Worm (Caenorhabditis elegans) whole organism, mixed stage, embryonic: ENCODE data around the gene clik-1.
A peak's percentile ranks its signal among the peaks of the same experiment; 100 is the strongest.

Source experiments
- M03D4.4 ChIP-seq: sonication (generic microtip); optimal IDR thresholded peaks from 2 replicates; lab custom pipeline; 2017; ENCODE audit warnings: mild to moderate bottlenecking, missing genetic modification characterization, missing compliant biosample characterization
- blmp-1 ChIP-seq: fragments of 150-350 bp; optimal IDR thresholded peaks from 2 replicates; lab custom pipeline; 2014; ENCODE audit warnings: missing biosample characterization, missing genetic modification characterization
- ceh-39 ChIP-seq: fragments of 150-350 bp; optimal IDR thresholded peaks from 2 replicates; lab custom pipeline; 2014; ENCODE audit warnings: missing biosample characterization, missing genetic modification characterization
- ceh-43 ChIP-seq: fragments of 200-800 bp; sonication (Bioruptor generic); optimal IDR thresholded peaks from 2 replicates; lab custom pipeline; 2018; ENCODE audit warnings: mild to moderate bottlenecking, missing genetic modification characterization, moderate library complexity, missing compliant biosample characterization
- ceh-83 ChIP-seq: fragments of 200-800 bp; sonication (Bioruptor generic); optimal IDR thresholded peaks from 2 replicates; lab custom pipeline; 2018; ENCODE audit warnings: mild to moderate bottlenecking, missing genetic modification characterization, missing compliant biosample characterization
- ces-1 ChIP-seq: fragments of 150-350 bp; optimal IDR thresholded peaks from 2 replicates; lab custom pipeline; 2014; ENCODE audit warnings: missing biosample characterization, missing genetic modification reagents, missing genetic modification characterization
- cnd-1 ChIP-seq: fragments of 200-800 bp; sonication (Bioruptor generic); optimal IDR thresholded peaks from 2 replicates; lab custom pipeline; 2018; ENCODE audit warnings: mild to moderate bottlenecking, missing genetic modification characterization, missing compliant biosample characterization
- drap-1 ChIP-seq: fragments of 200-800 bp; sonication (Bioruptor generic); optimal IDR thresholded peaks from 3 replicates; lab custom pipeline; 2018; ENCODE audit warnings: mild to moderate bottlenecking, missing genetic modification characterization, missing compliant biosample characterization
- elt-1 ChIP-seq: sonication (generic microtip); optimal IDR thresholded peaks from 2 replicates; lab custom pipeline; 2017; ENCODE audit warnings: missing genetic modification characterization, mild to moderate bottlenecking, missing compliant biosample characterization, antibody characterized with exemption, moderate library complexity, borderline replicate concordance; ENCODE audit not compliant: insufficient read depth
- elt-3 ChIP-seq: fragments of 150-350 bp; optimal IDR thresholded peaks from 2 replicates; lab custom pipeline; 2014; ENCODE audit warnings: missing biosample characterization, missing genetic modification characterization
- flh-1 ChIP-seq: fragments of 200-800 bp; sonication (Bioruptor generic); optimal IDR thresholded peaks from 2 replicates; lab custom pipeline; 2018; ENCODE audit warnings: mild to moderate bottlenecking, missing genetic modification characterization, moderate library complexity, missing compliant biosample characterization
- ham-2 ChIP-seq: fragments of 200-800 bp; sonication (Bioruptor generic); optimal IDR thresholded peaks from 2 replicates; lab custom pipeline; 2018; ENCODE audit warnings: mild to moderate bottlenecking, missing genetic modification characterization, missing compliant biosample characterization
- hlh-1 ChIP-seq: fragments of 150-350 bp; optimal IDR thresholded peaks from 2 replicates; lab custom pipeline; 2014; ENCODE audit warnings: missing biosample characterization, missing genetic modification reagents, missing genetic modification characterization
- lin-13 ChIP-seq: fragments of 150-350 bp; optimal IDR thresholded peaks from 2 replicates; lab custom pipeline; 2014; ENCODE audit warnings: missing biosample characterization, missing genetic modification characterization
- lin-32 ChIP-seq: fragments of 200-800 bp; sonication (Bioruptor generic); optimal IDR thresholded peaks from 2 replicates; lab custom pipeline; 2018; ENCODE audit warnings: mild to moderate bottlenecking, missing genetic modification characterization, missing compliant biosample characterization
- lsy-2 ChIP-seq: fragments of 150-350 bp; optimal IDR thresholded peaks from 2 replicates; lab custom pipeline; 2014; ENCODE audit warnings: missing biosample characterization, missing genetic modification characterization
- mab-5 ChIP-seq: fragments of 150-350 bp; optimal IDR thresholded peaks from 2 replicates; lab custom pipeline; 2014; ENCODE audit warnings: missing biosample characterization, missing genetic modification characterization
- mep-1 ChIP-seq: fragments of 150-350 bp; optimal IDR thresholded peaks from 2 replicates; lab custom pipeline; 2017; ENCODE audit warnings: missing biosample characterization, missing genetic modification reagents, missing genetic modification characterization, inconsistent platforms
- mls-2 ChIP-seq: sonication (generic microtip); optimal IDR thresholded peaks from 2 replicates; lab custom pipeline; 2016; ENCODE audit warnings: mild to moderate bottlenecking, missing genetic modification characterization, moderate library complexity, missing compliant biosample characterization
- nhr-12 ChIP-seq: fragments of 150-350 bp; optimal IDR thresholded peaks from 2 replicates; lab custom pipeline; 2014; ENCODE audit warnings: missing biosample characterization, missing genetic modification characterization
- nhr-2 ChIP-seq: fragments of 150-350 bp; optimal IDR thresholded peaks from 2 replicates; lab custom pipeline; 2014; ENCODE audit warnings: missing biosample characterization, missing genetic modification characterization
- nhr-237 ChIP-seq: fragments of 150-350 bp; optimal IDR thresholded peaks from 2 replicates; lab custom pipeline; 2014; ENCODE audit warnings: missing biosample characterization, missing genetic modification characterization
- nhr-28 ChIP-seq: fragments of 150-350 bp; optimal IDR thresholded peaks from 2 replicates; lab custom pipeline; 2014; ENCODE audit warnings: missing biosample characterization, missing genetic modification characterization
- nhr-76 ChIP-seq: sonication (generic microtip); optimal IDR thresholded peaks from 2 replicates; lab custom pipeline; 2017; ENCODE audit warnings: missing biosample characterization, missing genetic modification characterization
- pha-4 ChIP-seq: fragments of 150-350 bp; optimal IDR thresholded peaks from 2 replicates; lab custom pipeline; 2018; ENCODE audit warnings: missing biosample characterization, missing genetic modification reagents, missing genetic modification characterization
- sem-2 ChIP-seq: fragments of 200-800 bp; sonication (Bioruptor generic); optimal IDR thresholded peaks from 2 replicates; lab custom pipeline; 2018; ENCODE audit warnings: mild to moderate bottlenecking, missing genetic modification characterization, missing compliant biosample characterization
- snpc-4 ChIP-seq: fragments of 150-350 bp; optimal IDR thresholded peaks from 2 replicates; lab custom pipeline; 2014; ENCODE audit warnings: missing biosample characterization, missing genetic modification characterization
- sptf-1 ChIP-seq: sonication (generic microtip); optimal IDR thresholded peaks from 2 replicates; lab custom pipeline; 2017; ENCODE audit warnings: mild to moderate bottlenecking, missing genetic modification characterization, moderate library complexity, missing compliant biosample characterization
- tbx-8 ChIP-seq: fragments of 200-800 bp; sonication (Bioruptor generic); optimal IDR thresholded peaks from 2 replicates; lab custom pipeline; 2018; ENCODE audit warnings: mild to moderate bottlenecking, missing genetic modification characterization, moderate library complexity, missing compliant biosample characterization
- unc-120 ChIP-seq: sonication (generic microtip); optimal IDR thresholded peaks from 2 replicates; lab custom pipeline; 2017; ENCODE audit warnings: missing genetic modification characterization, missing compliant biosample characterization; ENCODE audit not compliant: poor library complexity, severe bottlenecking
- unc-39 ChIP-seq: fragments of 150-350 bp; optimal IDR thresholded peaks from 2 replicates; lab custom pipeline; 2014; ENCODE audit warnings: missing biosample characterization, missing genetic modification characterization
- zip-8 ChIP-seq: fragments of 150-350 bp; optimal IDR thresholded peaks from 2 replicates; lab custom pipeline; 2014; ENCODE audit warnings: missing biosample characterization, missing genetic modification characterization
- ztf-11 ChIP-seq: fragments of 150-350 bp; optimal IDR thresholded peaks from 2 replicates; lab custom pipeline; 2014; ENCODE audit warnings: missing biosample characterization, missing genetic modification characterization

The clik-1 gene

ce11 chrV:6796894-6797293 is 28.4 kb upstream of the clik-1 start:
- TF ChIP-seq pha-4 (tag; lab: Kevin White, UChicago): no peak
- no peak for TF ChIP-seq nhr-76 (tag; lab: Kevin White, UChicago)
- TF ChIP-seq unc-120 (tag; lab: Kevin White, UChicago): peak; percentile 79
- TF ChIP-seq nhr-28 (tag; lab: Kevin White, UChicago): no peak
- no peak for TF ChIP-seq ceh-39 (tag; lab: Kevin White, UChicago)
- TF ChIP-seq ces-1 (GFP tag; lab: Kevin White, UChicago): peak; percentile 29
- TF ChIP-seq hlh-1 (tag; lab: Kevin White, UChicago): peak; percentile 58
- no peak for TF ChIP-seq cnd-1 (tag; lab: Kevin White, UChicago)
- TF ChIP-seq mls-2 (tag; lab: Kevin White, UChicago): peak; percentile 33
- no peak for TF ChIP-seq elt-1 (tag; lab: Kevin White, UChicago)
- TF ChIP-seq ham-2: peak; percentile 46
- no peak for TF ChIP-seq lin-32 (GFP tag; lab: Kevin White, UChicago)
- TF ChIP-seq zip-8: no peak

ce11 chrV:6796264-6796663 is 27.7 kb upstream of the clik-1 start:
- TF ChIP-seq ceh-39 (tag; lab: Kevin White, UChicago): no peak
- no peak for TF ChIP-seq unc-120 (tag; lab: Kevin White, UChicago)
- TF ChIP-seq nhr-28 (tag; lab: Kevin White, UChicago): no peak
- no peak for TF ChIP-seq unc-39 (tag; lab: Kevin White, UChicago)
- TF ChIP-seq sem-2 (GFP tag; lab: Kevin White, UChicago): no peak
- no peak for TF ChIP-seq drap-1
- TF ChIP-seq lin-32 (GFP tag; lab: Kevin White, UChicago): no peak
- no peak for TF ChIP-seq mep-1 (tag; lab: Kevin White, UChicago)
- no peak for TF ChIP-seq snpc-4 (tag; lab: Kevin White, UChicago)
- TF ChIP-seq tbx-8 (GFP tag; lab: Kevin White, UChicago): no peak
- no peak for TF ChIP-seq ztf-11 (tag; lab: Kevin White, UChicago)
- TF ChIP-seq hlh-1 (tag; lab: Kevin White, UChicago): no peak
- TF ChIP-seq zip-8: no peak

- TF ChIP-seq pha-4 (tag; lab: Kevin White, UChicago): no peak
- no peak for TF ChIP-seq mab-5
- TF ChIP-seq nhr-28 (tag; lab: Kevin White, UChicago): no peak
- no peak for TF ChIP-seq blmp-1 (tag; lab: Kevin White, UChicago)
- TF ChIP-seq elt-3 (tag; lab: Kevin White, UChicago): no peak
- TF ChIP-seq lin-13 (tag; lab: Kevin White, UChicago): no peak
- TF ChIP-seq cnd-1 (tag; lab: Kevin White, UChicago): no peak
- no peak for TF ChIP-seq ceh-43 (GFP tag; lab: Kevin White, UChicago)
- TF ChIP-seq sem-2 (GFP tag; lab: Kevin White, UChicago): no peak
- no peak for TF ChIP-seq mep-1 (tag; lab: Kevin White, UChicago)
- TF ChIP-seq lsy-2 (tag; lab: Kevin White, UChicago): no peak
- TF ChIP-seq ces-1 (GFP tag; lab: Kevin White, UChicago): no peak
- TF ChIP-seq nhr-2 (tag; lab: Kevin White, UChicago): no peak
- TF ChIP-seq flh-1 (GFP tag; lab: Kevin White, UChicago): no peak
- no peak for TF ChIP-seq zip-8
- TF ChIP-seq nhr-237 (tag; lab: Kevin White, UChicago): no peak
Measured at ce11 chrV:6793744-6794239, 25.3 kb upstream of the clik-1 start, which contains the start of gene ZC404.1. ZC404.1 (plus strand) TSS chrV:6794189.

ce11 chrV:6792973-6793372 is 24.4 kb upstream of the clik-1 start:
- no peak for TF ChIP-seq tbx-8 (GFP tag; lab: Kevin White, UChicago)
- TF ChIP-seq snpc-4 (tag; lab: Kevin White, UChicago): no peak
- no peak for TF ChIP-seq lin-32 (GFP tag; lab: Kevin White, UChicago)
- TF ChIP-seq ceh-43 (GFP tag; lab: Kevin White, UChicago): no peak
- no peak for TF ChIP-seq ceh-83 (GFP tag; lab: Kevin White, UChicago)
- no peak for TF ChIP-seq nhr-237 (tag; lab: Kevin White, UChicago)
- TF ChIP-seq nhr-2 (tag; lab: Kevin White, UChicago): no peak
- no peak for TF ChIP-seq M03D4.4 (tag; lab: Kevin White, UChicago)
- no peak for TF ChIP-seq mls-2 (tag; lab: Kevin White, UChicago)
- no peak for TF ChIP-seq elt-1 (tag; lab: Kevin White, UChicago)
- no peak for TF ChIP-seq lsy-2 (tag; lab: Kevin White, UChicago)
- TF ChIP-seq cnd-1 (tag; lab: Kevin White, UChicago): no peak
- TF ChIP-seq zip-8: no peak
- TF ChIP-seq blmp-1 (tag; lab: Kevin White, UChicago): no peak
- no peak for TF ChIP-seq sptf-1
- TF ChIP-seq nhr-12 (tag; lab: Kevin White, UChicago): no peak
- no peak for TF ChIP-seq unc-39 (tag; lab: Kevin White, UChicago)
- no peak for TF ChIP-seq hlh-1 (tag; lab: Kevin White, UChicago)
- TF ChIP-seq elt-3 (tag; lab: Kevin White, UChicago): no peak
